Worm (Caenorhabditis elegans) whole organism, early embryonic: ENCODE measurements around the gene kgb-2.

Experiments
- B0310.2 ChIP-seq: sonication (generic microtip); optimal IDR thresholded peaks from 2 replicates; lab custom pipeline; 2016; ENCODE audit warnings: mild to moderate bottlenecking, missing genetic modification characterization, missing compliant biosample characterization
- F13C5.2 ChIP-seq: sonication (generic microtip); optimal IDR thresholded peaks from 2 replicates; lab custom pipeline; 2017; ENCODE audit warnings: mild to moderate bottlenecking, missing genetic modification characterization, inconsistent platforms, missing compliant biosample characterization
- aly-1 ChIP-seq: sonication (generic microtip); optimal IDR thresholded peaks from 2 replicates; lab custom pipeline; 2016; ENCODE audit warnings: missing genetic modification characterization, missing compliant biosample characterization
- ama-1 ChIP-seq: fragments of 150-350 bp; optimal IDR thresholded peaks from 2 replicates; lab custom pipeline; 2014
- ceh-13 ChIP-seq: fragments of 200-800 bp; sonication (Bioruptor generic); optimal IDR thresholded peaks from 2 replicates; lab custom pipeline; 2018; ENCODE audit warnings: mild to moderate bottlenecking, missing genetic modification characterization, missing compliant biosample characterization
- ceh-36 ChIP-seq: sonication (generic microtip); optimal IDR thresholded peaks from 2 replicates; lab custom pipeline; 2016; ENCODE audit warnings: missing genetic modification characterization, inconsistent platforms, missing compliant biosample characterization
- ets-7 ChIP-seq: sonication (generic microtip); optimal IDR thresholded peaks from 2 replicates; lab custom pipeline; 2016; ENCODE audit warnings: missing genotype, missing genetic modification characterization, missing compliant biosample characterization
- flt-1 ChIP-seq: fragments of 200-800 bp; sonication (Bioruptor generic); IDR thresholded peaks from 2 replicates; pipeline ENCODE4 v1.3.6; 2022; ENCODE audit warnings: missing genetic modification characterization, missing compliant biosample characterization
- hmbx-1 ChIP-seq: sonication (generic microtip); optimal IDR thresholded peaks from 2 replicates; lab custom pipeline; 2016; ENCODE audit warnings: mild to moderate bottlenecking, missing genetic modification characterization, missing compliant biosample characterization
- hmg-4 ChIP-seq: fragments of 200-800 bp; sonication (Bioruptor generic); optimal IDR thresholded peaks from 2 replicates; lab custom pipeline; 2018; ENCODE audit warnings: mild to moderate bottlenecking, missing genetic modification characterization, missing compliant biosample characterization
- hnd-1 ChIP-seq: sonication (generic microtip); optimal IDR thresholded peaks from 2 replicates; lab custom pipeline; 2016; ENCODE audit warnings: missing genetic modification characterization, missing compliant biosample characterization
- pes-1 ChIP-seq: fragments of 200-800 bp; sonication (Bioruptor generic); IDR thresholded peaks from 2 replicates; pipeline ENCODE4 v1.3.6; 2022; ENCODE audit warnings: missing genetic modification reagents, missing genetic modification characterization, missing compliant biosample characterization
- scrt-1 ChIP-seq: fragments of 200-800 bp; sonication (Bioruptor generic); IDR thresholded peaks from 2 replicates; pipeline ENCODE4 v1.3.6; 2022; ENCODE audit warnings: missing genetic modification characterization, missing compliant biosample characterization
- sea-1 ChIP-seq: fragments of 200-800 bp; sonication (Bioruptor generic); conservative IDR thresholded peaks from 2 replicates; pipeline ENCODE4 v1.3.6; 2022; ENCODE audit warnings: missing genetic modification characterization, missing compliant biosample characterization
- tbx-11 ChIP-seq: fragments of 200-800 bp; sonication (Bioruptor generic); IDR thresholded peaks from 2 replicates; pipeline ENCODE4 v1.3.6; 2022; ENCODE audit warnings: missing genetic modification characterization, missing compliant biosample characterization
- tbx-37 ChIP-seq: fragments of 200-800 bp; sonication (Bioruptor generic); conservative IDR thresholded peaks from 2 replicates; pipeline ENCODE4 v1.3.6; 2022; ENCODE audit warnings: missing genetic modification reagents, missing genetic modification characterization, missing compliant biosample characterization
- tra-4 ChIP-seq: sonication (generic microtip); optimal IDR thresholded peaks from 2 replicates; lab custom pipeline; 2017; ENCODE audit warnings: missing genetic modification characterization, missing compliant biosample characterization

Gene kgb-2

ce11 chrIV:3638250-3638926, 31.8 kb downstream of the kgb-2 start:
- no peak for TF ChIP-seq F13C5.2 (tag; lab: Kevin White, UChicago)
- TF ChIP-seq B0310.2 (tag; lab: Kevin White, UChicago): no peak
- no peak for TF ChIP-seq ets-7 (tag; lab: Kevin White, UChicago)
- no peak for TF ChIP-seq hmbx-1 (tag; lab: Kevin White, UChicago)
- no peak for TF ChIP-seq ama-1 (lab: Kevin White, UChicago)
- no peak for TF ChIP-seq pes-1

ce11 chrIV:3642189-3642588, 35.6 kb downstream of the kgb-2 start, which contains the start of gene CC8.3:
TSS of gene CC8.3 (minus strand) at chrIV:3642289.
- TF ChIP-seq tra-4 (tag; lab: Kevin White, UChicago): no peak
- no peak for TF ChIP-seq ama-1 (lab: Kevin White, UChicago)
- no peak for TF ChIP-seq ets-7 (tag; lab: Kevin White, UChicago)
- TF ChIP-seq tbx-37: no peak
- no peak for TF ChIP-seq F13C5.2 (tag; lab: Kevin White, UChicago)
- TF ChIP-seq ceh-13: no peak

DNA sequence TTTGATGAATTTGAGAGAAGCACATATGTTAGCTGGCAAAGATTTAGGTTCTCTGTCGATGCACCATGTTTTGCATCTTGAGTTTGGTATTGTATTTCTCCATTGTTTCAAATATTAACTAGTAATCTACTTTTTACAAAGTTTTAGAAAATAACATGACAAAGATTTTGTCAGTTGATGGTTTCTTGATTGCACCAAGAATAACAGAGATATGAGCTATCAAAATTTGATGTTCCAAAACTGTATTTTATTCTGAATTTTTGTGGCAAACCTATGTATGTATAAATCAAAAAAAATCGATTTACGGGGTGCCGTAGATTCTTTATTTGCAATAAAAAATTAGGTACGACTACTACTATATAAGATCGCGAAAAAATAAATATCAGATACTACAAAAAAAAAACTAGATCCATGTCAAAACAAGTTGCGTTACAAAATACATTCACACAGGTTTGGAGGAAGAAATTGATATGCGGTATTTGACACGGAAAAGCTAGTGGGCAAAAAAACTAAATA, 38.3 kb downstream of the kgb-2 start:
- TF ChIP-seq tbx-37 (no peak), aly-1 (tag; lab: Kevin White, UChicago) (no peak), hmbx-1 (tag; lab: Kevin White, UChicago) (no peak), ama-1 (lab: Kevin White, UChicago) (no peak), ceh-13 (no peak), hnd-1 (tag; lab: Kevin White, UChicago) (no peak), sea-1 (GFP tag; lab: Robert Waterston, UW) (no peak), pes-1 (no peak), ets-7 (tag; lab: Kevin White, UChicago) (no peak), F13C5.2 (tag; lab: Kevin White, UChicago) (no peak), B0310.2 (tag; lab: Kevin White, UChicago) (no peak), tra-4 (tag; lab: Kevin White, UChicago) (no peak), hmg-4 (GFP tag; lab: Kevin White, UChicago) (no peak), tbx-11 (no peak), ceh-36 (no peak), flt-1 (GFP tag; lab: Robert Waterston, UW) (no peak), scrt-1 (GFP tag; lab: Robert Waterston, UW) (no peak)

- TF ChIP-seq tra-4 (tag; lab: Kevin White, UChicago): no peak
- TF ChIP-seq aly-1 (tag; lab: Kevin White, UChicago): no peak
- no peak for TF ChIP-seq flt-1 (GFP tag; lab: Robert Waterston, UW)
- no peak for TF ChIP-seq tbx-11
- no peak for TF ChIP-seq ceh-13
- TF ChIP-seq hmg-4 (GFP tag; lab: Kevin White, UChicago): no peak
Measured at ce11 chrIV:3645487-3645886, 38.9 kb downstream of the kgb-2 start.

DNA sequence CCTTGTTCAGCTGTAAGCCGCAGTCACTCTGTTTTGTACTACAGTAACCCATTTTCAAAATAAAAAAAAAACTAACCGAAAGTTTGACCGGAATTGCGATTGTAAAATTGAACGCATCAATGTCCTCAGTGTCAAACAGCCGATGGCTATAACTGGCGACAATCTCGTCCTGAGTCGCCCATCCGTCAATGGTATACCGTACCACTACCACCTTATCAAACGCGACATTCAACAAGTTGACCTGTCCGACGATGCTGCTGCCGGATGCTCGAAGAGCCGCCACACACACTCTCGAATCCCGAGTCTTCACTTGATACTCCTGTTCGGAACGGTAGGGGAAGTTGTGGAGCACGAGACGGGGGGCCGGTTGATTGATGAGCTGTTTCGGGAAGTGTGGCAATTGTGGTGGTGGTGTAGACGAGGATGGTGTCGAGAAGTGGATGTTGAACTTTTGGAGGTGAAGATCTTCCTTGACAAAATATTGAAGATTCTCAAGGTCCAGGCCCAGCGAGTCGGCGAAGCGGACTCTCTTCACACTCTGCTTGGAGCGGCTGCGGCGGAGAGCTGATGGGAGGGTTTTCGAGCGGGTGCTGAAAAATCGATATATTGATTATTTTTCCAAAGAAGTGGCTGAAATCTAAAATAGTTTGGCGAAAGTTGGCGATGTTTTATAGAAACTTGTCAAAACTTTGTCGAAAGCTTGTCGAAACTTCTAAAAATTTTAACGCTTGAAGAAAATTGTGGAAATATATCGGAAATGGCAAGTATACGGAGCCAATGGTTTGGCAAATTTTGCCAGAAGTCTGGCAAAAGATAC, 40.0 kb downstream of the kgb-2 start:
- TF ChIP-seq aly-1 (tag; lab: Kevin White, UChicago) (no peak), ceh-13 (no peak), ets-7 (tag; lab: Kevin White, UChicago) (no peak), F13C5.2 (tag; lab: Kevin White, UChicago) (no peak), ceh-36 (no peak), flt-1 (GFP tag; lab: Robert Waterston, UW) (no peak), tra-4 (tag; lab: Kevin White, UChicago) (no peak), pes-1 (no peak), hmg-4 (GFP tag; lab: Kevin White, UChicago) (no peak), B0310.2 (tag; lab: Kevin White, UChicago) (no peak), sea-1 (GFP tag; lab: Robert Waterston, UW) (no peak), ama-1 (lab: Kevin White, UChicago) (no peak), tbx-37 (no peak)

DNA sequence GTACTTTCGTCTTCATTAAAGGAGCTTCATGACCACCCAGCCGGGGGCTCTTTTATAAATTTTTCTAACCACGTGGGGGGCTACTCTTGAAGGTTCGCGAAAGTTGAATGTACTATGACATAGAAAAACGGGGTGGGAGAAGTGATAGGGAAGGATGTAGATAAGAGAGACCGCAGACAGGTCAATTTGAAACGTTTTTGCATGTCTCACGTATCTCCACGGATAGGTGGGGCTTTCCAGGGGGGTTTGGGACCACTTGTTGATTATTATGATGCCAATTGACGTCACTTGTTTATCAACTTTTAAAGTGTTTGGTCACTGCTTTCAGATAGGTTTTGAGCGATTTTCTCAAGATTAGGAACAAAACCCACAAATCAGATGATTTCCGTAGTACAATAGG, 41.0 kb downstream of the kgb-2 start:
- no peak for TF ChIP-seq flt-1 (GFP tag; lab: Robert Waterston, UW)
- TF ChIP-seq F13C5.2 (tag; lab: Kevin White, UChicago): no peak
- no peak for TF ChIP-seq hmg-4 (GFP tag; lab: Kevin White, UChicago)
- TF ChIP-seq tra-4 (tag; lab: Kevin White, UChicago): no peak
- no peak for TF ChIP-seq hmbx-1 (tag; lab: Kevin White, UChicago)
- TF ChIP-seq ama-1 (lab: Kevin White, UChicago): no peak
- no peak for TF ChIP-seq ceh-36
- TF ChIP-seq hnd-1 (tag; lab: Kevin White, UChicago): no peak
- TF ChIP-seq aly-1 (tag; lab: Kevin White, UChicago): no peak
- TF ChIP-seq B0310.2 (tag; lab: Kevin White, UChicago): no peak
- TF ChIP-seq tbx-37: no peak
- TF ChIP-seq scrt-1 (GFP tag; lab: Robert Waterston, UW): no peak

ce11 chrIV:3648634-3649240, 42.2 kb downstream of the kgb-2 start, which contains the start of gene CC8.2:
TSS of gene CC8.2 (minus strand) at chrIV:3648684.
- TF ChIP-seq tbx-37: no peak
- TF ChIP-seq hmbx-1 (tag; lab: Kevin White, UChicago): no peak
- no peak for TF ChIP-seq hnd-1 (tag; lab: Kevin White, UChicago)
- TF ChIP-seq ceh-36: no peak
- TF ChIP-seq ets-7 (tag; lab: Kevin White, UChicago): no peak
- no peak for TF ChIP-seq pes-1
